Worm (Caenorhabditis elegans) whole organism, L1 larva: ENCODE results near the gene sec-61.G.

Experiments
- C34B4.2 ChIP-seq: sonication (generic microtip); optimal IDR thresholded peaks from 2 replicates; lab custom pipeline; 2017; ENCODE audit warnings: mild to moderate bottlenecking, missing genetic modification characterization, missing compliant biosample characterization
- aha-1 ChIP-seq: fragments of 150-350 bp; optimal IDR thresholded peaks from 2 replicates; lab custom pipeline; 2014; ENCODE audit warnings: missing biosample characterization, missing genetic modification characterization
- ama-1 ChIP-seq: fragments of 150-350 bp; optimal IDR thresholded peaks from 2 replicates; lab custom pipeline; 2014
- ceh-63 ChIP-seq: fragments of 200-800 bp; sonication (Bioruptor generic); optimal IDR thresholded peaks from 2 replicates; lab custom pipeline; 2018; ENCODE audit warnings: mild to moderate bottlenecking, missing genetic modification characterization, missing compliant biosample characterization
- ceh-8 ChIP-seq: fragments of 200-800 bp; sonication (Bioruptor generic); optimal IDR thresholded peaks from 2 replicates; lab custom pipeline; 2018; ENCODE audit warnings: mild to moderate bottlenecking, missing genetic modification characterization, moderate library complexity, missing compliant biosample characterization
- ceh-82 ChIP-seq, 3 experiments: fragments of 150-350 bp in 1 of 3; sonication (generic microtip) in 2 of 3; optimal IDR thresholded peaks; 2 replicates each; lab custom pipeline; 2014 to 2017; ENCODE audit warnings: missing biosample characterization in 3 of 3, missing genetic modification characterization in 3 of 3
- ceh-88 ChIP-seq: fragments of 200-800 bp; sonication (Bioruptor generic); IDR thresholded peaks from 2 replicates; pipeline ENCODE4 v1.3.6; 2022; ENCODE audit warnings: missing genetic modification characterization, missing compliant biosample characterization
- ces-1 ChIP-seq: fragments of 150-350 bp; optimal IDR thresholded peaks from 2 replicates; lab custom pipeline; 2014; ENCODE audit warnings: missing biosample characterization, missing genetic modification reagents, missing genetic modification characterization
- egl-13 ChIP-seq: sonication (generic microtip); optimal IDR thresholded peaks from 2 replicates; lab custom pipeline; 2016; ENCODE audit warnings: missing genotype, missing genetic modification reagents, missing genetic modification characterization, missing compliant biosample characterization
- egl-27 ChIP-seq, 2 experiments: fragments of 150-350 bp in 1 of 2; sonication (generic microtip); optimal IDR thresholded peaks; 3 replicates each; lab custom pipeline; 2017 to 2018; ENCODE audit warnings: missing biosample characterization in 2 of 2, missing genetic modification characterization in 2 of 2, missing genetic modification reagents in 2 of 2
- elt-3 ChIP-seq, 6 experiments: fragments of 150-350 bp in 1 of 6; sonication (generic microtip); optimal IDR thresholded peaks; 2 replicates each; lab custom pipeline; 2017 to 2018; ENCODE audit warnings: missing biosample characterization in 6 of 6, missing genetic modification characterization in 6 of 6, inconsistent platforms in 1 of 6
- ets-5 ChIP-seq: fragments of 200-800 bp; sonication (Bioruptor generic); IDR thresholded peaks from 2 replicates; pipeline ENCODE4 v1.3.6; 2022; ENCODE audit warnings: missing genetic modification characterization, missing compliant biosample characterization
- fkh-10 ChIP-seq: sonication (generic microtip); optimal IDR thresholded peaks from 2 replicates; lab custom pipeline; 2017; ENCODE audit warnings: missing biosample characterization, missing genetic modification reagents, missing genetic modification characterization
- fkh-4 ChIP-seq: sonication (generic microtip); optimal IDR thresholded peaks from 2 replicates; lab custom pipeline; 2016; ENCODE audit warnings: missing compliant biosample characterization, missing genetic modification characterization, borderline replicate concordance
- hlh-17 ChIP-seq: fragments of 200-800 bp; sonication (Bioruptor generic); optimal IDR thresholded peaks from 2 replicates; lab custom pipeline; 2018; ENCODE audit warnings: missing genetic modification characterization, mild to moderate bottlenecking, missing compliant biosample characterization, moderate library complexity, borderline replicate concordance
- hlh-4 ChIP-seq: sonication (generic microtip); optimal IDR thresholded peaks from 2 replicates; lab custom pipeline; 2016; ENCODE audit warnings: mild to moderate bottlenecking, missing genetic modification characterization, missing compliant biosample characterization
- hpl-2 ChIP-seq: fragments of 150-350 bp; optimal IDR thresholded peaks from 2 replicates; lab custom pipeline; 2014; ENCODE audit warnings: missing biosample characterization, missing genetic modification reagents, missing genetic modification characterization
- irx-1 ChIP-seq: sonication (generic microtip); optimal IDR thresholded peaks from 2 replicates; lab custom pipeline; 2016; ENCODE audit warnings: missing genetic modification characterization, missing compliant biosample characterization
- jun-1 ChIP-seq: fragments of 150-350 bp; optimal IDR thresholded peaks from 2 replicates; lab custom pipeline; 2014; ENCODE audit warnings: missing biosample characterization, missing genetic modification reagents, missing genetic modification characterization
- lin-14 ChIP-seq: fragments of 200-800 bp; sonication (Bioruptor generic); optimal IDR thresholded peaks from 2 replicates; lab custom pipeline; 2018; ENCODE audit warnings: mild to moderate bottlenecking, missing genetic modification characterization, moderate library complexity, missing compliant biosample characterization
- lin-39 ChIP-seq: fragments of 150-350 bp; optimal IDR thresholded peaks from 2 replicates; lab custom pipeline; 2014; ENCODE audit warnings: missing biosample characterization, missing genetic modification reagents, missing genetic modification characterization
- lsy-2 ChIP-seq, 2 experiments: fragments of 150-350 bp; optimal IDR thresholded peaks; 2 replicates each; lab custom pipeline; 2014; ENCODE audit warnings: missing biosample characterization in 2 of 2, missing genetic modification characterization in 2 of 2
- mef-2 ChIP-seq: fragments of 150-350 bp; optimal IDR thresholded peaks from 2 replicates; lab custom pipeline; 2014; ENCODE audit warnings: missing biosample characterization, missing genetic modification characterization
- mep-1 ChIP-seq: fragments of 150-350 bp; optimal IDR thresholded peaks from 2 replicates; lab custom pipeline; 2014; ENCODE audit warnings: missing biosample characterization, missing genetic modification characterization
- nhr-11 ChIP-seq: fragments of 150-350 bp; optimal IDR thresholded peaks from 2 replicates; lab custom pipeline; 2014; ENCODE audit warnings: missing biosample characterization, missing genetic modification characterization
- nhr-12 ChIP-seq: sonication (generic microtip); optimal IDR thresholded peaks from 2 replicates; lab custom pipeline; 2017; ENCODE audit warnings: missing biosample characterization, missing genetic modification characterization
- nhr-19 ChIP-seq: fragments of 200-800 bp; sonication (Bioruptor generic); conservative IDR thresholded peaks from 2 replicates; pipeline ENCODE4 v1.3.6; 2022; ENCODE audit warnings: missing genetic modification characterization, missing compliant biosample characterization
- nhr-20 ChIP-seq: sonication (generic microtip); optimal IDR thresholded peaks from 2 replicates; lab custom pipeline; 2016; ENCODE audit warnings: mild to moderate bottlenecking, missing genetic modification characterization, missing compliant biosample characterization
- nhr-237 ChIP-seq: fragments of 150-350 bp; optimal IDR thresholded peaks from 2 replicates; lab custom pipeline; 2014; ENCODE audit warnings: missing biosample characterization, missing genetic modification characterization
- nhr-28 ChIP-seq: fragments of 150-350 bp; optimal IDR thresholded peaks from 2 replicates; lab custom pipeline; 2014; ENCODE audit warnings: missing biosample characterization, missing genetic modification characterization
- nhr-47 ChIP-seq: sonication (generic microtip); optimal IDR thresholded peaks from 2 replicates; lab custom pipeline; 2016; ENCODE audit warnings: mild to moderate bottlenecking, missing genetic modification characterization, moderate library complexity, missing compliant biosample characterization
- nhr-71 ChIP-seq: sonication (generic microtip); optimal IDR thresholded peaks from 2 replicates; lab custom pipeline; 2016; ENCODE audit warnings: mild to moderate bottlenecking, missing genetic modification characterization, moderate library complexity, missing compliant biosample characterization
- nhr-76 ChIP-seq: sonication (generic microtip); optimal IDR thresholded peaks from 2 replicates; lab custom pipeline; 2017; ENCODE audit warnings: missing biosample characterization, missing genetic modification characterization
- nhr-77 ChIP-seq: fragments of 150-350 bp; optimal IDR thresholded peaks from 2 replicates; lab custom pipeline; 2014; ENCODE audit warnings: missing biosample characterization, missing genetic modification characterization
- nhr-84 ChIP-seq: sonication (generic microtip); optimal IDR thresholded peaks from 2 replicates; lab custom pipeline; 2017; ENCODE audit warnings: missing biosample characterization, missing genetic modification characterization
- nhr-90 ChIP-seq: sonication (generic microtip); optimal IDR thresholded peaks from 2 replicates; lab custom pipeline; 2016; ENCODE audit warnings: mild to moderate bottlenecking, missing genetic modification characterization, missing compliant biosample characterization; ENCODE audit not compliant: poor library complexity
- pax-3 ChIP-seq: fragments of 200-800 bp; sonication (Bioruptor generic); optimal IDR thresholded peaks from 2 replicates; lab custom pipeline; 2018; ENCODE audit warnings: mild to moderate bottlenecking, missing genetic modification characterization, moderate library complexity, missing compliant biosample characterization
- pqm-1 ChIP-seq: sonication (generic microtip); optimal IDR thresholded peaks from 3 replicates; lab custom pipeline; 2017; ENCODE audit warnings: missing biosample characterization, missing genetic modification characterization
- skn-1 ChIP-seq: fragments of 150-350 bp; optimal IDR thresholded peaks from 2 replicates; lab custom pipeline; 2014; ENCODE audit warnings: missing biosample characterization, missing genetic modification characterization
- snpc-4 ChIP-seq: fragments of 150-350 bp; optimal IDR thresholded peaks from 2 replicates; lab custom pipeline; 2014; ENCODE audit warnings: missing biosample characterization, missing genetic modification characterization
- snu-23 ChIP-seq: sonication (generic microtip); optimal IDR thresholded peaks from 2 replicates; lab custom pipeline; 2016; ENCODE audit warnings: missing genetic modification characterization, missing compliant biosample characterization
- sptf-1 ChIP-seq: fragments of 150-350 bp; optimal IDR thresholded peaks from 2 replicates; lab custom pipeline; 2014; ENCODE audit warnings: missing biosample characterization, missing genetic modification characterization
- sup-37 ChIP-seq: fragments of 200-800 bp; sonication (Bioruptor generic); optimal IDR thresholded peaks from 2 replicates; lab custom pipeline; 2018; ENCODE audit warnings: mild to moderate bottlenecking, missing genetic modification characterization, missing compliant biosample characterization
- swsn-7 ChIP-seq: sonication (generic microtip); optimal IDR thresholded peaks from 2 replicates; lab custom pipeline; 2016; ENCODE audit warnings: missing genetic modification characterization, missing compliant biosample characterization
- tbx-2 ChIP-seq: sonication (generic microtip); optimal IDR thresholded peaks from 2 replicates; lab custom pipeline; 2016; ENCODE audit warnings: missing genetic modification characterization, missing compliant biosample characterization
- unc-130 ChIP-seq: fragments of 150-350 bp; optimal IDR thresholded peaks from 2 replicates; lab custom pipeline; 2017; ENCODE audit warnings: missing biosample characterization, missing genetic modification characterization, inconsistent platforms
- unc-62 ChIP-seq: fragments of 150-350 bp; optimal IDR thresholded peaks from 2 replicates; lab custom pipeline; 2014; ENCODE audit warnings: missing biosample characterization, missing genetic modification reagents, missing genetic modification characterization
- unc-86 ChIP-seq: sonication (generic microtip); optimal IDR thresholded peaks from 2 replicates; lab custom pipeline; 2016; ENCODE audit warnings: missing genetic modification characterization, missing compliant biosample characterization
- unc-98 ChIP-seq: fragments of 200-800 bp; sonication (Bioruptor generic); IDR thresholded peaks from 2 replicates; pipeline ENCODE4 v1.3.6; 2022; ENCODE audit warnings: missing genetic modification characterization, missing compliant biosample characterization
- vab-15 ChIP-seq: sonication (generic microtip); optimal IDR thresholded peaks from 2 replicates; lab custom pipeline; 2017; ENCODE audit warnings: missing genotype, mild to moderate bottlenecking, missing genetic modification characterization, missing compliant biosample characterization
- zip-4 ChIP-seq: fragments of 200-800 bp; sonication (Bioruptor generic); optimal IDR thresholded peaks from 2 replicates; lab custom pipeline; 2018; ENCODE audit warnings: mild to moderate bottlenecking, missing genetic modification characterization, moderate library complexity, missing compliant biosample characterization
- ztf-11 ChIP-seq, 2 experiments: sonication (generic microtip); optimal IDR thresholded peaks; 2 replicates each; lab custom pipeline; 2016 to 2017; ENCODE audit warnings: missing genetic modification characterization in 2 of 2, missing biosample characterization in 1 of 2, missing compliant biosample characterization in 1 of 2
- ztf-4 ChIP-seq: fragments of 150-350 bp; optimal IDR thresholded peaks from 2 replicates; lab custom pipeline; 2014; ENCODE audit warnings: missing biosample characterization, missing genetic modification characterization

sec-61.G gene

ce11 chrV:10897172-10897571 is 229 bp upstream of the sec-61.G start:
- peak; percentile 45 for TF ChIP-seq nhr-84 (tag; lab: Kevin White, UChicago)
- peak; percentile 79 for TF ChIP-seq ama-1 (lab: Kevin White, UChicago)
- TF ChIP-seq skn-1: peak; percentile 97
- peak; percentile 37 for TF ChIP-seq hlh-17 (GFP tag; lab: Kevin White, UChicago)
- peak; percentile 99 for TF ChIP-seq nhr-47 (tag; lab: Kevin White, UChicago)
- peak; percentile 56 to 97 for TF ChIP-seq ztf-11 (tag; optimal IDR thresholded peaks at IDR 0.05; lab: Kevin White, UChicago)
- TF ChIP-seq lin-14 (GFP tag; lab: Kevin White, UChicago): peak; percentile 99
- peak; percentile 98 for TF ChIP-seq irx-1 (tag; lab: Kevin White, UChicago)
- TF ChIP-seq ces-1 (GFP tag; lab: Kevin White, UChicago): no peak
- TF ChIP-seq fkh-10 (GFP tag; lab: Kevin White, UChicago): peak; percentile 96
- TF ChIP-seq nhr-90 (tag; lab: Kevin White, UChicago): peak; percentile 99
- TF ChIP-seq nhr-11 (tag; lab: Kevin White, UChicago): peak; percentile 99
- peak; percentile 93 for TF ChIP-seq snpc-4
- TF ChIP-seq tbx-2: peak; percentile 99
- TF ChIP-seq sptf-1 (tag; lab: Kevin White, UChicago): no peak
- peak; percentile 99 for TF ChIP-seq unc-86
- peak; percentile 97 for TF ChIP-seq aha-1 (tag; lab: Kevin White, UChicago)
- peak; percentile 89 for TF ChIP-seq ceh-63
- peak; percentile 51 for TF ChIP-seq nhr-28 (tag; lab: Kevin White, UChicago)
- peak; percentile 61; the same call in 1 of the 2 replicates for TF ChIP-seq unc-98
- peak; percentile 98 for TF ChIP-seq jun-1 (tag; lab: Kevin White, UChicago)
- TF ChIP-seq pqm-1 (tag; lab: Kevin White, UChicago): no peak
- peak; percentile 98 to 99 (median 98) for TF ChIP-seq ceh-82 (tag; optimal IDR thresholded peaks at IDR 0.05; lab: Kevin White, UChicago)
- peak in 5 of 6 experiments; percentile 91 to 99 (median 98) for TF ChIP-seq elt-3 (tag; optimal IDR thresholded peaks at IDR 0.05; lab: Kevin White, UChicago)
- TF ChIP-seq swsn-7 (tag; lab: Kevin White, UChicago): peak; percentile 99
- TF ChIP-seq mef-2 (tag; lab: Kevin White, UChicago): peak; percentile 88
- peak; percentile 98 for TF ChIP-seq egl-13 (tag; lab: Kevin White, UChicago)
- peak; percentile 84 for TF ChIP-seq hpl-2 (GFP tag; lab: Kevin White, UChicago)
- peak; percentile 94 for TF ChIP-seq nhr-237 (tag; lab: Kevin White, UChicago)
- peak; percentile 88 for TF ChIP-seq fkh-4
- peak; percentile 99 for TF ChIP-seq nhr-19
- peak; percentile 100 for TF ChIP-seq nhr-71
- TF ChIP-seq pax-3 (tag; lab: Kevin White, UChicago): peak; percentile 99
- peak; percentile 96 for TF ChIP-seq ztf-4 (tag; lab: Kevin White, UChicago)
- peak; percentile 97 for TF ChIP-seq lsy-2 (tag; optimal IDR thresholded peaks at IDR 0.05; lab: Kevin White, UChicago)
- TF ChIP-seq lin-39 (tag; lab: Kevin White, UChicago): peak; percentile 97
- peak; percentile 99 for TF ChIP-seq unc-130 (tag; lab: Kevin White, UChicago)
- peak; percentile 98 for TF ChIP-seq ceh-8
- peak; percentile 83 to 87 for TF ChIP-seq egl-27 (tag; optimal IDR thresholded peaks at IDR 0.05; lab: Kevin White, UChicago)
- peak; percentile 97 for TF ChIP-seq nhr-77
- no peak for TF ChIP-seq ets-5 (GFP tag; lab: Robert Waterston, UW)
- peak; percentile 98 for TF ChIP-seq vab-15
- peak; percentile 94 for TF ChIP-seq C34B4.2
- TF ChIP-seq zip-4: peak; percentile 94
- TF ChIP-seq sup-37 (GFP tag; lab: Kevin White, UChicago): peak; percentile 97
- TF ChIP-seq nhr-20 (tag; lab: Kevin White, UChicago): peak; percentile 99
- TF ChIP-seq hlh-4: peak; percentile 70
- peak; percentile 99 for TF ChIP-seq snu-23 (GFP tag; lab: Kevin White, UChicago)
- peak; percentile 31 for TF ChIP-seq nhr-12 (tag; lab: Kevin White, UChicago)
- TF ChIP-seq mep-1: peak; percentile 99
- TF ChIP-seq unc-62 (GFP tag; lab: Kevin White, UChicago): peak; percentile 54
- peak; percentile 96 for TF ChIP-seq ceh-88
- peak; percentile 99 for TF ChIP-seq nhr-76 (tag; lab: Kevin White, UChicago)
